Fruit fly (Drosophila melanogaster) whole organism, embryonic: ENCODE results near the gene CG4374.

ENCODE experiments used
- Atf3 ChIP-seq: fragments of 200-800 bp; sonication (Bioruptor generic); optimal IDR thresholded peaks from 3 replicates; lab custom pipeline; 2016; ENCODE audit warnings: missing biosample characterization, missing genetic modification characterization
- Awh ChIP-seq: fragments of 200-800 bp; sonication (Bioruptor generic); IDR thresholded peaks from 2 replicates; pipeline ENCODE4, ENCODE4 v1.3.6; 2022; ENCODE audit warnings: missing biosample characterization, missing genetic modification characterization
- CG1024 ChIP-seq: fragments of 200-800 bp; sonication (Bioruptor generic); IDR thresholded peaks from 2 replicates; pipeline ENCODE4 v1.3.6; 2022; ENCODE audit warnings: missing biosample characterization, missing genetic modification characterization
- CG10543 ChIP-seq: fragments of 200-800 bp; sonication (Bioruptor generic); optimal IDR thresholded peaks from 3 replicates; lab custom pipeline; 2017; ENCODE audit warnings: missing biosample characterization, mild to moderate bottlenecking, missing genetic modification characterization, moderate library complexity
- CG11398 ChIP-seq: fragments of 200-800 bp; sonication (Bioruptor generic); optimal IDR thresholded peaks from 2 replicates; lab custom pipeline; 2016; ENCODE audit warnings: missing biosample characterization, missing genetic modification characterization
- CG11723 ChIP-seq: fragments of 200-800 bp; sonication (Bioruptor generic); optimal IDR thresholded peaks from 2 replicates; lab custom pipeline; 2017; ENCODE audit warnings: missing biosample characterization, mild to moderate bottlenecking, missing genetic modification characterization
- CG12659 ChIP-seq: fragments of 200-800 bp; sonication (Bioruptor generic); optimal IDR thresholded peaks from 3 replicates; lab custom pipeline; 2017; ENCODE audit warnings: mild to moderate bottlenecking, missing biosample characterization, missing genetic modification reagents, missing genetic modification characterization
- CG14014 ChIP-seq: fragments of 200-800 bp; sonication (Bioruptor generic); IDR thresholded peaks from 2 replicates; pipeline ENCODE4 v1.3.6; 2022; ENCODE audit warnings: missing biosample characterization, missing genetic modification characterization
- CG14441 ChIP-seq: fragments of 200-800 bp; sonication (Bioruptor generic); IDR thresholded peaks from 2 replicates; pipeline ENCODE4 v1.3.6; 2022; ENCODE audit warnings: missing biosample characterization, missing genetic modification characterization
- CG15696 ChIP-seq: fragments of 200-800 bp; sonication (Bioruptor generic); optimal IDR thresholded peaks from 2 replicates; lab custom pipeline; 2019; ENCODE audit warnings: missing biosample characterization, mild to moderate bottlenecking, missing genetic modification characterization, moderate library complexity
- CG16779 ChIP-seq: fragments of 200-800 bp; sonication (Bioruptor generic); IDR thresholded peaks from 2 replicates; pipeline ENCODE4 v1.3.6; 2022; ENCODE audit warnings: missing biosample characterization, missing genetic modification characterization
- CG2678 ChIP-seq: fragments of 200-800 bp; sonication (Bioruptor generic); optimal IDR thresholded peaks from 3 replicates; lab custom pipeline; 2019; ENCODE audit warnings: missing biosample characterization, mild to moderate bottlenecking, missing genetic modification characterization, moderate library complexity
- CG2889 ChIP-seq: fragments of 200-800 bp; sonication (Bioruptor generic); IDR thresholded peaks from 3 replicates; pipeline ENCODE4 v1.3.6; 2022; ENCODE audit warnings: missing biosample characterization, missing genetic modification characterization
- CG30403 ChIP-seq: fragments of 200-800 bp; sonication (Bioruptor generic); optimal IDR thresholded peaks from 3 replicates; lab custom pipeline; 2016; ENCODE audit warnings: missing biosample characterization, missing genetic modification characterization
- CG30431 ChIP-seq: fragments of 200-800 bp; sonication (Bioruptor generic); optimal IDR thresholded peaks from 2 replicates; lab custom pipeline; 2017; ENCODE audit warnings: missing biosample characterization, missing genetic modification characterization
- CG4617 ChIP-seq: fragments of 200-800 bp; sonication (Bioruptor generic); optimal IDR thresholded peaks from 3 replicates; lab custom pipeline; 2016; ENCODE audit warnings: missing biosample characterization, missing genetic modification characterization, borderline replicate concordance
- CG5245 ChIP-seq: fragments of 200-800 bp; sonication (Bioruptor generic); optimal IDR thresholded peaks from 3 replicates; lab custom pipeline; 2016; ENCODE audit warnings: missing biosample characterization, missing genetic modification characterization
- CG7357 ChIP-seq: fragments of 200-800 bp; sonication (Bioruptor generic); IDR thresholded peaks from 3 replicates; pipeline ENCODE4 v1.3.6; 2022; ENCODE audit warnings: missing biosample characterization, missing genetic modification characterization
- CG9215 ChIP-seq: fragments of 200-800 bp; sonication (Bioruptor generic); IDR thresholded peaks from 2 replicates; pipeline ENCODE4 v1.3.6; 2022; ENCODE audit warnings: missing biosample characterization, missing genetic modification characterization
- CG9727 ChIP-seq: fragments of 200-800 bp; sonication (Bioruptor generic); optimal IDR thresholded peaks from 3 replicates; lab custom pipeline; 2017; ENCODE audit warnings: missing biosample characterization, mild to moderate bottlenecking, missing genetic modification characterization
- CTCF ChIP-seq: fragments of 200-800 bp; sonication (Bioruptor generic); optimal IDR thresholded peaks from 2 replicates; lab custom pipeline; 2017; ENCODE audit warnings: missing biosample characterization, mild to moderate bottlenecking, missing genetic modification characterization, moderate library complexity
- Dfd ChIP-seq, 2 experiments: fragments of >200 bp; optimal IDR thresholded peaks; 2 replicates each; lab custom pipeline; 2017; ENCODE audit warnings: missing biosample characterization in 2 of 2, missing genetic modification characterization in 2 of 2
- Elba2 ChIP-seq: fragments of 200-800 bp; sonication (Bioruptor generic); optimal IDR thresholded peaks from 3 replicates; lab custom pipeline; 2016; ENCODE audit warnings: missing biosample characterization, missing genetic modification characterization
- Ets97D ChIP-seq: fragments of 200-800 bp; sonication (Bioruptor generic); optimal IDR thresholded peaks from 3 replicates; lab custom pipeline; 2016; ENCODE audit warnings: missing biosample characterization, missing genetic modification characterization
- H15 ChIP-seq: fragments of 200-800 bp; sonication (Bioruptor generic); IDR thresholded peaks from 3 replicates; pipeline ENCODE4 v1.3.6; 2022; ENCODE audit warnings: missing biosample characterization, missing genetic modification characterization
- HLH3B ChIP-seq: fragments of 200-800 bp; sonication (Bioruptor generic); IDR thresholded peaks from 2 replicates; pipeline ENCODE4 v1.3.6; 2022; ENCODE audit warnings: missing biosample characterization, missing genetic modification characterization
- Lhr ChIP-seq: fragments of 200-800 bp; sonication (Bioruptor generic); optimal IDR thresholded peaks from 3 replicates; lab custom pipeline; 2017; ENCODE audit warnings: mild to moderate bottlenecking, missing biosample characterization, missing genetic modification reagents, missing genetic modification characterization
- Mes4 ChIP-seq: fragments of 200-800 bp; sonication (Bioruptor generic); optimal IDR thresholded peaks from 2 replicates; lab custom pipeline; 2016; ENCODE audit warnings: missing biosample characterization, missing genetic modification characterization
- NFAT ChIP-seq: fragments of 200-800 bp; sonication (Bioruptor generic); IDR thresholded peaks from 2 replicates; pipeline ENCODE4 v1.3.6; 2022; ENCODE audit warnings: missing biosample characterization, missing genetic modification characterization
- Oaz ChIP-seq: fragments of 200-800 bp; sonication (Bioruptor generic); IDR thresholded peaks from 2 replicates; pipeline ENCODE4 v1.3.6; 2022; ENCODE audit warnings: missing biosample characterization, missing genetic modification characterization
- Optix ChIP-seq: fragments of 200-800 bp; sonication (Bioruptor generic); IDR thresholded peaks from 3 replicates; pipeline ENCODE4 v1.3.6; 2022; ENCODE audit warnings: missing biosample characterization, missing genetic modification characterization
- Sox102F ChIP-seq: fragments of 200-800 bp; sonication (Bioruptor generic); optimal IDR thresholded peaks from 2 replicates; lab custom pipeline; 2018; ENCODE audit warnings: missing biosample characterization, mild to moderate bottlenecking, missing genetic modification characterization, moderate library complexity
- bowl ChIP-seq: fragments of 200-800 bp; sonication (Bioruptor generic); IDR thresholded peaks from 2 replicates; pipeline ENCODE4 v1.3.6; 2022; ENCODE audit warnings: missing biosample characterization, missing genetic modification characterization
- cato ChIP-seq: fragments of 200-800 bp; sonication (Bioruptor generic); optimal IDR thresholded peaks from 2 replicates; lab custom pipeline; 2016; ENCODE audit warnings: missing biosample characterization, missing genetic modification characterization, borderline replicate concordance
- eyg ChIP-seq: fragments of 200-800 bp; sonication (Bioruptor generic); optimal IDR thresholded peaks from 3 replicates; lab custom pipeline; 2016; ENCODE audit warnings: missing biosample characterization, missing genetic modification characterization
- fd96Cb ChIP-seq: fragments of 200-800 bp; sonication (Bioruptor generic); optimal IDR thresholded peaks from 2 replicates; lab custom pipeline; 2018; ENCODE audit warnings: missing biosample characterization, mild to moderate bottlenecking, missing genetic modification characterization, moderate library complexity
- grn ChIP-seq: fragments of 200-800 bp; sonication (Bioruptor generic); optimal IDR thresholded peaks from 3 replicates; lab custom pipeline; 2017; ENCODE audit warnings: missing biosample characterization, missing genetic modification characterization
- gsb ChIP-seq: fragments of 200-800 bp; sonication (Bioruptor generic); IDR thresholded peaks from 2 replicates; pipeline ENCODE4 v1.3.6; 2022; ENCODE audit warnings: missing biosample characterization, missing genetic modification characterization
- kni ChIP-seq: fragments of 200-800 bp; sonication (Bioruptor generic); optimal IDR thresholded peaks from 3 replicates; lab custom pipeline; 2017; ENCODE audit warnings: mild to moderate bottlenecking, missing biosample characterization, missing genetic modification reagents, missing genetic modification characterization
- lov ChIP-seq, 2 experiments: fragments of 200-800 bp in 1 of 2; fragments of >200 bp in 1 of 2; sonication (Bioruptor generic) in 1 of 2; IDR thresholded peaks in 1 of 2; optimal IDR thresholded peaks in 1 of 2; 2 replicates in 1 of 2; 3 replicates in 1 of 2; pipeline versions ENCODE4 v1.3.6 to Lab custom; 2017 to 2022; ENCODE audit warnings: missing biosample characterization in 1 of 2, missing genetic modification characterization in 1 of 2
- mirr ChIP-seq: fragments of 200-800 bp; sonication (Bioruptor generic); optimal IDR thresholded peaks from 3 replicates; lab custom pipeline; 2018; ENCODE audit warnings: missing biosample characterization, mild to moderate bottlenecking, missing genetic modification characterization
- otp ChIP-seq: fragments of 200-800 bp; sonication (Bioruptor generic); IDR thresholded peaks from 3 replicates; pipeline ENCODE4, ENCODE4 v1.3.6; 2022; ENCODE audit warnings: missing biosample characterization, missing genetic modification characterization
- pho ChIP-seq: fragments of 200-800 bp; sonication (Bioruptor generic); optimal IDR thresholded peaks from 2 replicates; lab custom pipeline; 2016; ENCODE audit warnings: missing biosample characterization, missing genetic modification characterization
- psq ChIP-seq: fragments of 200-800 bp; sonication (Bioruptor generic); optimal IDR thresholded peaks from 2 replicates; lab custom pipeline; 2017; ENCODE audit warnings: missing biosample characterization, missing genetic modification characterization
- ro ChIP-seq: fragments of 200-800 bp; sonication (Bioruptor generic); IDR thresholded peaks from 2 replicates; pipeline ENCODE4 v1.3.6; 2022; ENCODE audit warnings: missing biosample characterization, missing genetic modification characterization
- run ChIP-seq: fragments of 200-800 bp; sonication (Bioruptor generic); optimal IDR thresholded peaks from 3 replicates; lab custom pipeline; 2018; ENCODE audit warnings: missing biosample characterization, mild to moderate bottlenecking, missing genetic modification characterization
- sim ChIP-seq: fragments of 200-800 bp; sonication (Bioruptor generic); IDR thresholded peaks from 2 replicates; pipeline ENCODE4 v1.3.6; 2022; ENCODE audit warnings: missing biosample characterization, missing genetic modification characterization
- slp2 ChIP-seq: fragments of 200-800 bp; sonication (Bioruptor generic); optimal IDR thresholded peaks from 2 replicates; lab custom pipeline; 2016; ENCODE audit warnings: missing biosample characterization, missing genetic modification characterization
- so ChIP-seq: fragments of 200-800 bp; sonication (Bioruptor generic); IDR thresholded peaks from 3 replicates; pipeline ENCODE4 v1.3.6; 2022; ENCODE audit warnings: missing biosample characterization, missing genetic modification characterization
- unpg ChIP-seq: fragments of 200-800 bp; sonication (Bioruptor generic); optimal IDR thresholded peaks from 3 replicates; lab custom pipeline; 2018; ENCODE audit warnings: missing biosample characterization, mild to moderate bottlenecking, missing genetic modification characterization, moderate library complexity

Gene CG4374

dm6 chr3R:23445249-23445916 lies 26.7 kb downstream of the CG4374 start (continued):
- TF ChIP-seq Awh (GFP tag; lab: Robert Waterston, UW) (peak; percentile 77), H15 (GFP tag; lab: Robert Waterston, UW) (0 out of 3 replicates have a peak, but pooled peaks have one; percentile 11), ro (GFP tag; lab: Robert Waterston, UW) (0 out of 2 replicates have a peak, but pooled peaks have one; percentile 17), CG14014 (GFP tag; lab: Robert Waterston, UW) (peak; percentile 19; the same call in 1 of the 2 replicates), Mes4 (no peak), slp2 (GFP tag; lab: Kevin White, UChicago) (no peak), so (GFP tag; lab: Robert Waterston, UW) (peak; percentile 54; the same call in 1 of the 3 replicates), CG9215 (GFP tag; lab: Robert Waterston, UW) (no peak), CG2678 (tag; lab: Kevin White, UChicago) (peak; percentile 25), eyg (GFP tag; lab: Kevin White, UChicago) (no peak), CG30403 (GFP tag; lab: Kevin White, UChicago) (peak; percentile 9), CG10543 (GFP tag; lab: Kevin White, UChicago) (peak; percentile 29), CG9727 (GFP tag; lab: Kevin White, UChicago) (peak; percentile 11), CG2889 (no peak), CG11723 (GFP tag; lab: Kevin White, UChicago) (peak; percentile 49), Ets97D (GFP tag; lab: Kevin White, UChicago) (no peak), CG1024 (GFP tag; lab: Robert Waterston, UW) (peak; percentile 39; the same call in 1 of the 2 replicates), run (tag; lab: Kevin White, UChicago) (no peak), Sox102F (GFP tag; lab: Kevin White, UChicago) (peak; percentile 21), pho (GFP tag; lab: Kevin White, UChicago) (no peak), fd96Cb (tag; lab: Kevin White, UChicago) (no peak), Dfd (GFP tag; optimal IDR thresholded peaks at IDR 0.05; lab: Kevin White, UChicago) (no peak), kni (GFP tag; lab: Kevin White, UChicago) (peak; percentile 31), gsb (GFP tag; lab: Robert Waterston, UW) (peak; percentile 29; the same call in 1 of the 2 replicates), cato (GFP tag; lab: Kevin White, UChicago) (no peak), CG14441 (GFP tag; lab: Robert Waterston, UW) (peak; percentile 46; the same call in 1 of the 2 replicates), mirr (GFP tag; lab: Kevin White, UChicago) (peak; percentile 30), bowl (GFP tag; lab: Robert Waterston, UW) (peak; percentile 43; the same call in 1 of the 2 replicates), NFAT (no peak), CG5245 (GFP tag; lab: Kevin White, UChicago) (no peak), Optix (peak; percentile 58; the same call in 1 of the 3 replicates), CG15696 (tag; lab: Kevin White, UChicago) (peak; percentile 36), HLH3B (GFP tag; lab: Robert Waterston, UW) (peak; percentile 25; the same call in 1 of the 2 replicates), grn (no peak), Oaz (GFP tag; lab: Robert Waterston, UW) (no peak), Atf3 (no peak), CG7357 (GFP tag; lab: Robert Waterston, UW) (no peak), sim (GFP tag; lab: Robert Waterston, UW) (0 out of 2 replicates have a peak, but pooled peaks have one; percentile 7), CG11398 (GFP tag; lab: Kevin White, UChicago) (peak; percentile 36), CTCF (GFP tag; lab: Kevin White, UChicago) (no peak), CG30431 (GFP tag; lab: Kevin White, UChicago) (peak; percentile 22), CG16779 (GFP tag; lab: Robert Waterston, UW) (0 out of 2 replicates have a peak, but pooled peaks have one; percentile 17), Elba2 (GFP tag; lab: Kevin White, UChicago) (no peak), otp (peak; percentile 77), CG12659 (peak; percentile 15), unpg (GFP tag; lab: Kevin White, UChicago) (peak; percentile 31), Lhr (GFP tag; lab: Kevin White, UChicago) (peak; percentile 7), lov (optimal IDR thresholded peaks at IDR 0.05; lab: Kevin White, UChicago) (no peak), lov (GFP tag; IDR thresholded peaks at IDR 0.05; lab: Robert Waterston, UW) (0 out of 3 replicates have a peak, but pooled peaks have one; percentile 38), CG4617 (GFP tag; lab: Kevin White, UChicago) (no peak), psq (GFP tag; lab: Kevin White, UChicago) (no peak)
